Fruit fly (Drosophila melanogaster): ENCODE results near the gene CG34265.

dm6 chr3L:3239785-3240596 is 28.3 kb upstream of the CG34265 start:
- TF ChIP-seq CG3032 (tag; optimal IDR thresholded peaks at IDR 0.05) (no peak), achi (GFP tag; optimal IDR thresholded peaks at IDR 0.05) (peak; percentile 53), fkh (GFP tag; optimal IDR thresholded peaks at IDR 0.05) (peak; percentile 64), Sox102F (GFP tag; optimal IDR thresholded peaks at IDR 0.05) (peak; percentile 78), CG11762 (GFP tag; optimal IDR thresholded peaks at IDR 0.05; ENCODE audit: insufficient read depth) (no peak)

All from whole organism, prepupa.